Worm (Caenorhabditis elegans): Measurements from ENCODE around the gene arrd-10.

- TF ChIP-seq aly-2 (tag; optimal IDR thresholded peaks at IDR 0.05): no peak
- no peak for TF ChIP-seq fos-1 (tag; optimal IDR thresholded peaks at IDR 0.05)
- no peak for TF ChIP-seq nhr-28 (tag; optimal IDR thresholded peaks at IDR 0.05)
- no peak for TF ChIP-seq ztf-11 (tag; optimal IDR thresholded peaks at IDR 0.05)
- no peak for TF ChIP-seq lin-35 (GFP tag; optimal IDR thresholded peaks at IDR 0.05)
Measured at ce11 chrII:12982830-12983229, 42.9 kb downstream of the arrd-10 start.
